Fruit fly (Drosophila melanogaster): ENCODE measurements around the gene CG17744.

- no peak for TF ChIP-seq CG4318 (GFP tag; optimal IDR thresholded peaks at IDR 0.05)
- no peak for TF ChIP-seq CG8632 (GFP tag; optimal IDR thresholded peaks at IDR 0.05)
- TF ChIP-seq CG31627 (GFP tag; optimal IDR thresholded peaks at IDR 0.05), result no peak
- no peak for TF ChIP-seq Hr38 (GFP tag; optimal IDR thresholded peaks at IDR 0.05)
- no peak for TF ChIP-seq eg (GFP tag; IDR thresholded peaks at IDR 0.05)
These were observed 24.2 kb downstream of the CG17744 start for dm6 chr3L:7002355-7002754.

Data from whole organism, prepupa.